Fruit fly (Drosophila melanogaster): ENCODE results near the gene Snmp1.

The Snmp1 gene

DNA sequence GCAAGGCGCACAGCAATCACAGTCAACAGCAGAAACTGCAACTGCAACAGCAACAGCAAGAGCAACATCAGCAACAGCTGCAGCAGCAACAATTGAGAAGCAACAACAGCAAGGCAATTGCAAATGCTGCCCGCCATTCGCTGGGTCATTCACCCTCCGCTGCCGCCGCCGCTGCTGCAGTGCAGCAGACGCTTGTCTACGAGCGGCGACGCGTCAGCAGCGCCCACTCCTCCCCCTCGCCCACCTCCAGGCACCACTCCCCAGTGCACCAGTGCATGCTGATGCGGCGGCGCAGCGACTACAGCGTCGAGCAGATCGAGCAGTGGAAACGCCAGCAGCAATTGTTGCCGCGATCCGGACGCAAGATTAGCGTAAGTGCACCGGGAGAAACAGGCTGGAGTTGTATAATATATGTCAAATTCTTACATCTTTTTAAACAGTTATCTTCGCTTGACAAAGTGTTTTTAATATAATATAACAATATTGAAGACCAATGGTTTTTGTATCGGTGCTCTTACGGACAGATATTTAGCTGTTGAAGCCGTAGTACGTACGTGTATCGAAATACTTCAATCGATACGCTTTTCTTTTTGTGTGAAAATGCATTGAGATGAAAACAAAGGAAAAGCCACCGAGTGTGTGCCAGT, 37.8 kb upstream of the Snmp1 start (continued):
- peak; percentile 13 for TF ChIP-seq Chrac-16 (GFP tag; optimal IDR thresholded peaks at IDR 0.05)
- no peak for TF ChIP-seq CG10209 (GFP tag; optimal IDR thresholded peaks at IDR 0.05)
- TF ChIP-seq CG1024 (GFP tag; IDR thresholded peaks at IDR 0.05): no peak
- TF ChIP-seq zen (tag; optimal IDR thresholded peaks at IDR 0.05): no peak
- TF ChIP-seq CG18599 (GFP tag; optimal IDR thresholded peaks at IDR 0.05): peak; percentile 11
- TF ChIP-seq Dip3 (GFP tag; optimal IDR thresholded peaks at IDR 0.05): no peak
- TF ChIP-seq otp (GFP tag; IDR thresholded peaks at IDR 0.05): 0 out of 3 replicates have a peak, but pooled peaks have one; percentile 31
- peak; percentile 35 for TF ChIP-seq CG17829 (tag; optimal IDR thresholded peaks at IDR 0.05)
- TF ChIP-seq CG31365 (tag; optimal IDR thresholded peaks at IDR 0.05): no peak
- no peak for TF ChIP-seq Dbx (GFP tag; IDR thresholded peaks at IDR 0.05)
- TF ChIP-seq fd3F (GFP tag; optimal IDR thresholded peaks at IDR 0.05): no peak
- peak; percentile 51 for TF ChIP-seq CG9437 (GFP tag; optimal IDR thresholded peaks at IDR 0.05)
- TF ChIP-seq lmd (GFP tag; IDR thresholded peaks at IDR 0.05): peak; percentile 41; the same call in 1 of the 2 replicates
- TF ChIP-seq caup (GFP tag; optimal IDR thresholded peaks at IDR 0.05; ENCODE audit: severe bottlenecking): no peak
- no peak for TF ChIP-seq Elba2 (GFP tag; optimal IDR thresholded peaks at IDR 0.05)
- TF ChIP-seq mld (GFP tag; IDR thresholded peaks at IDR 0.05; ENCODE audit: partially characterized antibody): no peak
- TF ChIP-seq prd (optimal IDR thresholded peaks at IDR 0.05): no peak
- peak; percentile 21; the same call in 1 of the 3 replicates for TF ChIP-seq prd (GFP tag; IDR thresholded peaks at IDR 0.05)
- peak in 1 of 3 experiments; percentile 29 for TF ChIP-seq lola (GFP tag; optimal IDR thresholded peaks at IDR 0.05)
- peak; percentile 50; the same call in 1 of the 2 replicates for TF ChIP-seq HLH3B (GFP tag; IDR thresholded peaks at IDR 0.05)
- TF ChIP-seq D19B (GFP tag; optimal IDR thresholded peaks at IDR 0.05): no peak
- peak; percentile 19; the same call in 1 of the 3 replicates for TF ChIP-seq Aef1 (GFP tag; IDR thresholded peaks at IDR 0.05)
- TF ChIP-seq Asciz (GFP tag; optimal IDR thresholded peaks at IDR 0.05): no peak
- no peak for TF ChIP-seq Fer1 (GFP tag; optimal IDR thresholded peaks at IDR 0.05)
- peak; percentile 79 for TF ChIP-seq Med (GFP tag)
- TF ChIP-seq CG12299 (tag; optimal IDR thresholded peaks at IDR 0.05): no peak
- peak in 1 of 2 experiments; percentile 30 for TF ChIP-seq dpn (GFP tag; optimal IDR thresholded peaks at IDR 0.05)
- TF ChIP-seq CG14441 (GFP tag; IDR thresholded peaks at IDR 0.05): peak; percentile 41; the same call in 1 of the 2 replicates
- TF ChIP-seq danr (GFP tag; IDR thresholded peaks at IDR 0.05): no peak
- TF ChIP-seq CG9215 (GFP tag; IDR thresholded peaks at IDR 0.05): no peak
- no peak for TF ChIP-seq eve (GFP tag; optimal IDR thresholded peaks at IDR 0.05)
- no peak for TF ChIP-seq tap (tag; optimal IDR thresholded peaks at IDR 0.05)
- no peak for TF ChIP-seq CG1647 (GFP tag; optimal IDR thresholded peaks at IDR 0.05)
- peak; percentile 21 for TF ChIP-seq CG8924 (tag; optimal IDR thresholded peaks at IDR 0.05)
- peak; percentile 78 for TF ChIP-seq CG17361 (GFP tag; IDR thresholded peaks at IDR 0.05)
- TF ChIP-seq fd96Cb (tag; optimal IDR thresholded peaks at IDR 0.05): peak; percentile 39
- TF ChIP-seq Sin3A (optimal IDR thresholded peaks at IDR 0.05): no peak
- TF ChIP-seq YL-1 (GFP tag; optimal IDR thresholded peaks at IDR 0.05): no peak
- peak; percentile 18 for TF ChIP-seq jing (GFP tag; optimal IDR thresholded peaks at IDR 0.05)
- no peak for TF ChIP-seq CG12391 (tag; optimal IDR thresholded peaks at IDR 0.05)
- TF ChIP-seq knrl (GFP tag; IDR thresholded peaks at IDR 0.05; ENCODE audit: partially characterized antibody): no peak
- TF ChIP-seq CG1792 (GFP tag; optimal IDR thresholded peaks at IDR 0.05): no peak
- TF ChIP-seq nerfin-2 (GFP tag; IDR thresholded peaks at IDR 0.05; ENCODE audit: partially characterized antibody): 0 out of 2 replicates have a peak, but pooled peaks have one; percentile 22
- TF ChIP-seq CG6254 (GFP tag; optimal IDR thresholded peaks at IDR 0.05): peak; percentile 40
- TF ChIP-seq CG10366 (GFP tag; IDR thresholded peaks at IDR 0.05): 0 out of 2 replicates have a peak, but pooled peaks have one; percentile 12
- TF ChIP-seq wek (GFP tag; optimal IDR thresholded peaks at IDR 0.05): no peak
- TF ChIP-seq CG13424 (tag; optimal IDR thresholded peaks at IDR 0.05): no peak
- no peak for TF ChIP-seq dan (GFP tag; IDR thresholded peaks at IDR 0.05)
- no peak for TF ChIP-seq trh (GFP tag; optimal IDR thresholded peaks at IDR 0.05)
- no peak for TF ChIP-seq Ets65A (GFP tag)
